Fruit fly (Drosophila melanogaster) whole organism, embryonic: ENCODE results near the gene CG7879.
A peak's percentile ranks its signal among the peaks of the same experiment; 100 is the strongest.

Experiments
- Bdp1 ChIP-seq: fragments of 200-800 bp; sonication (Bioruptor generic); optimal IDR thresholded peaks from 3 replicates; lab custom pipeline; 2016; ENCODE audit warnings: missing biosample characterization, missing genetic modification characterization
- CG10267 ChIP-seq: fragments of 200-800 bp; sonication (Bioruptor generic); optimal IDR thresholded peaks from 2 replicates; lab custom pipeline; 2018; ENCODE audit warnings: missing biosample characterization, mild to moderate bottlenecking, missing genetic modification characterization, moderate library complexity
- CG10654 ChIP-seq: fragments of 200-800 bp; sonication (Bioruptor generic); optimal IDR thresholded peaks from 2 replicates; lab custom pipeline; 2016; ENCODE audit warnings: missing biosample characterization, missing genetic modification characterization
- CG11504 ChIP-seq: fragments of 200-800 bp; sonication (Bioruptor generic); optimal IDR thresholded peaks from 3 replicates; lab custom pipeline; 2019; ENCODE audit warnings: missing biosample characterization, mild to moderate bottlenecking, missing genetic modification characterization, moderate library complexity
- CG12071 ChIP-seq: fragments of 200-800 bp; sonication (Bioruptor generic); optimal IDR thresholded peaks from 3 replicates; lab custom pipeline; 2018; ENCODE audit warnings: missing biosample characterization, mild to moderate bottlenecking, missing genetic modification characterization
- CG12104 ChIP-seq: fragments of 200-800 bp; sonication (Bioruptor generic); optimal IDR thresholded peaks from 3 replicates; lab custom pipeline; 2016; ENCODE audit warnings: missing biosample characterization, missing genetic modification characterization
- CG1233 ChIP-seq: fragments of 200-800 bp; sonication (Bioruptor generic); optimal IDR thresholded peaks from 4 replicates; lab custom pipeline; 2018; ENCODE audit warnings: missing biosample characterization, mild to moderate bottlenecking, missing genetic modification characterization
- CG13894 ChIP-seq: fragments of 200-800 bp; sonication (Bioruptor generic); optimal IDR thresholded peaks from 3 replicates; lab custom pipeline; 2018; ENCODE audit warnings: missing biosample characterization, mild to moderate bottlenecking, missing genetic modification characterization, moderate library complexity
- CG14860 ChIP-seq: fragments of 200-800 bp; sonication (Bioruptor generic); IDR thresholded peaks from 3 replicates; pipeline ENCODE4 v1.3.6; 2022; ENCODE audit warnings: missing biosample characterization, missing genetic modification characterization; ENCODE audit not compliant: partially characterized antibody
- CG15011 ChIP-seq: fragments of 200-800 bp; sonication (Bioruptor generic); optimal IDR thresholded peaks from 3 replicates; lab custom pipeline; 2018; ENCODE audit warnings: missing biosample characterization, mild to moderate bottlenecking, missing genetic modification characterization
- CG16813 ChIP-seq: fragments of 200-800 bp; sonication (Bioruptor generic); IDR thresholded peaks from 3 replicates; pipeline ENCODE4 v1.3.6; 2022; ENCODE audit warnings: missing biosample characterization, missing genetic modification characterization; ENCODE audit not compliant: partially characterized antibody
- CG17361 ChIP-seq: fragments of 200-800 bp; sonication (Bioruptor generic); IDR thresholded peaks from 3 replicates; pipeline ENCODE4 v1.3.6; 2022; ENCODE audit warnings: missing biosample characterization, missing genetic modification characterization
- CG17912 ChIP-seq: fragments of 200-800 bp; sonication (Bioruptor generic); optimal IDR thresholded peaks from 2 replicates; lab custom pipeline; 2018; ENCODE audit warnings: missing biosample characterization, mild to moderate bottlenecking, missing genetic modification characterization
- CG18599 ChIP-seq: fragments of 200-800 bp; sonication (Bioruptor generic); optimal IDR thresholded peaks from 3 replicates; lab custom pipeline; 2017; ENCODE audit warnings: missing biosample characterization, missing genetic modification characterization, mild to moderate bottlenecking, moderate library complexity, missing genetic modification reagents
- CG18764 ChIP-seq: fragments of 200-800 bp; sonication (Bioruptor generic); optimal IDR thresholded peaks from 3 replicates; lab custom pipeline; 2016; ENCODE audit warnings: missing biosample characterization, missing genetic modification characterization
- CG34422 ChIP-seq: fragments of 200-800 bp; sonication (Bioruptor generic); IDR thresholded peaks from 3 replicates; pipeline ENCODE4 v1.3.6; 2022; ENCODE audit warnings: missing biosample characterization, missing genetic modification characterization
- CG3847 ChIP-seq: fragments of 200-800 bp; sonication (Bioruptor generic); IDR thresholded peaks from 2 replicates; pipeline ENCODE4 v1.3.6; 2022; ENCODE audit warnings: missing biosample characterization, missing genetic modification characterization
- CG4617 ChIP-seq: fragments of 200-800 bp; sonication (Bioruptor generic); optimal IDR thresholded peaks from 3 replicates; lab custom pipeline; 2016; ENCODE audit warnings: missing biosample characterization, missing genetic modification characterization, borderline replicate concordance
- CG4730 ChIP-seq: fragments of 200-800 bp; sonication (Bioruptor generic); IDR thresholded peaks from 2 replicates; pipeline ENCODE4 v1.3.6; 2022; ENCODE audit warnings: missing biosample characterization, missing genetic modification characterization
- CG7271 ChIP-seq: fragments of 200-800 bp; sonication (Bioruptor generic); optimal IDR thresholded peaks from 2 replicates; lab custom pipeline; 2018; ENCODE audit warnings: missing biosample characterization, mild to moderate bottlenecking, missing genetic modification characterization, moderate library complexity
- CG7928 ChIP-seq: fragments of 200-800 bp; sonication (Bioruptor generic); optimal IDR thresholded peaks from 2 replicates; lab custom pipeline; 2017; ENCODE audit warnings: missing biosample characterization, mild to moderate bottlenecking, missing genetic modification characterization
- CG9609 ChIP-seq: fragments of 200-800 bp; sonication (Bioruptor generic); optimal IDR thresholded peaks from 3 replicates; lab custom pipeline; 2016; ENCODE audit warnings: missing biosample characterization, missing genetic modification characterization
- CG9797 ChIP-seq: fragments of 200-800 bp; sonication (Bioruptor generic); optimal IDR thresholded peaks from 3 replicates; lab custom pipeline; 2018; ENCODE audit warnings: missing biosample characterization, mild to moderate bottlenecking, missing genetic modification characterization
- Dip2 ChIP-seq: fragments of 200-800 bp; sonication (Bioruptor generic); IDR thresholded peaks from 2 replicates; pipeline ENCODE4 v1.3.6; 2022; ENCODE audit warnings: missing biosample characterization, missing genetic modification characterization
- E2f1 ChIP-seq: fragments of 200-800 bp; sonication (Bioruptor generic); IDR thresholded peaks from 2 replicates; pipeline ENCODE4 v1.3.6; 2022; ENCODE audit warnings: missing biosample characterization, missing genetic modification characterization
- Fer1 ChIP-seq: fragments of 200-800 bp; sonication (Bioruptor generic); optimal IDR thresholded peaks from 2 replicates; lab custom pipeline; 2017; ENCODE audit warnings: missing biosample characterization, mild to moderate bottlenecking, missing genetic modification characterization
- HHEX ChIP-seq: fragments of 200-800 bp; sonication (Bioruptor generic); optimal IDR thresholded peaks from 3 replicates; lab custom pipeline; 2017; ENCODE audit warnings: missing biosample characterization, mild to moderate bottlenecking, missing genetic modification characterization, missing genetic modification reagents
- Hr51 ChIP-seq, 2 experiments: fragments of 200-800 bp; sonication (Bioruptor generic); optimal IDR thresholded peaks; 2 replicates in 1 of 2; 3 replicates in 1 of 2; lab custom pipeline; 2016 to 2018; ENCODE audit warnings: missing biosample characterization in 2 of 2, missing genetic modification characterization in 2 of 2, mild to moderate bottlenecking in 1 of 2, moderate library complexity in 1 of 2
- NC2α ChIP-seq: fragments of 200-800 bp; sonication (Bioruptor generic); optimal IDR thresholded peaks from 2 replicates; lab custom pipeline; 2016; ENCODE audit warnings: missing biosample characterization, missing genetic modification characterization
- Six4 ChIP-seq: fragments of 200-800 bp; sonication (Bioruptor generic); optimal IDR thresholded peaks from 2 replicates; lab custom pipeline; 2016; ENCODE audit warnings: missing biosample characterization, missing genetic modification characterization
- Xrp1 ChIP-seq: fragments of 200-800 bp; sonication (Bioruptor generic); IDR thresholded peaks from 2 replicates; pipeline ENCODE4 v1.3.6; 2022; ENCODE audit warnings: missing biosample characterization, missing genetic modification characterization
- chinmo ChIP-seq: fragments of 200-800 bp; sonication (Bioruptor generic); IDR thresholded peaks from 4 replicates; pipeline ENCODE4 v1.3.6; 2022; ENCODE audit warnings: missing biosample characterization, missing genetic modification characterization; ENCODE audit not compliant: partially characterized antibody
- crc ChIP-seq: fragments of 200-800 bp; sonication (Bioruptor generic); optimal IDR thresholded peaks from 2 replicates; lab custom pipeline; 2016; ENCODE audit warnings: missing biosample characterization, missing genetic modification characterization
- danr ChIP-seq: fragments of 200-800 bp; sonication (Bioruptor generic); IDR thresholded peaks from 2 replicates; pipeline ENCODE4 v1.3.6; 2022; ENCODE audit warnings: missing biosample characterization, missing genetic modification characterization
- disco-r ChIP-seq: fragments of 200-800 bp; sonication (Bioruptor generic); optimal IDR thresholded peaks from 2 replicates; lab custom pipeline; 2016; ENCODE audit warnings: missing biosample characterization, missing genetic modification characterization
- eve ChIP-seq, 2 experiments: fragments of >200 bp; optimal IDR thresholded peaks; 2 replicates each; lab custom pipeline; 2017; ENCODE audit warnings: missing biosample characterization in 2 of 2, missing genetic modification characterization in 2 of 2
- gcm ChIP-seq: fragments of 200-800 bp; sonication (Bioruptor generic); optimal IDR thresholded peaks from 2 replicates; lab custom pipeline; 2019; ENCODE audit warnings: missing biosample characterization, mild to moderate bottlenecking, missing genetic modification characterization, moderate library complexity
- gem ChIP-seq: fragments of 200-800 bp; sonication (Bioruptor generic); optimal IDR thresholded peaks from 2 replicates; lab custom pipeline; 2019; ENCODE audit warnings: missing biosample characterization, mild to moderate bottlenecking, missing genetic modification characterization, moderate library complexity
- gt ChIP-seq: fragments of 200-800 bp; sonication (Bioruptor generic); IDR thresholded peaks from 2 replicates; pipeline ENCODE4 v1.3.6; 2022; ENCODE audit warnings: missing biosample characterization, missing genetic modification characterization
- jigr1 ChIP-seq: fragments of 200-800 bp; sonication (Bioruptor generic); IDR thresholded peaks from 3 replicates; pipeline ENCODE4 v1.3.6; 2022; ENCODE audit warnings: missing biosample characterization, missing genetic modification characterization
- jing ChIP-seq: fragments of 200-800 bp; sonication (Bioruptor generic); optimal IDR thresholded peaks from 2 replicates; lab custom pipeline; 2018; ENCODE audit warnings: missing biosample characterization, mild to moderate bottlenecking, missing genetic modification characterization
- lola ChIP-seq, 3 experiments: fragments of >200 bp in 2 of 3; fragments of 200-800 bp in 1 of 3; sonication (Bioruptor generic) in 1 of 3; optimal IDR thresholded peaks; 2 replicates each; lab custom pipeline; 2017 to 2019; ENCODE audit warnings: missing biosample characterization in 3 of 3, missing genetic modification characterization in 3 of 3, mild to moderate bottlenecking in 1 of 3, moderate library complexity in 1 of 3
- pros ChIP-seq: fragments of 200-800 bp; sonication (Bioruptor generic); optimal IDR thresholded peaks from 3 replicates; lab custom pipeline; 2019; ENCODE audit warnings: missing biosample characterization, mild to moderate bottlenecking, missing genetic modification characterization, moderate library complexity
- ranshi ChIP-seq: fragments of 200-800 bp; sonication (Bioruptor generic); IDR thresholded peaks from 2 replicates; pipeline ENCODE4 v1.3.6; 2022; ENCODE audit warnings: missing biosample characterization, missing genetic modification characterization
- row ChIP-seq: fragments of 200-800 bp; sonication (Bioruptor generic); IDR thresholded peaks from 3 replicates; pipeline ENCODE4 v1.3.6; 2022; ENCODE audit warnings: missing biosample characterization, missing genetic modification characterization
- sug ChIP-seq: fragments of 200-800 bp; optimal IDR thresholded peaks from 2 replicates; lab custom pipeline; 2019; ENCODE audit warnings: missing biosample characterization, mild to moderate bottlenecking, missing genetic modification characterization, moderate library complexity
- tna ChIP-seq: fragments of 200-800 bp; sonication (Bioruptor generic); IDR thresholded peaks from 2 replicates; pipeline ENCODE4 v1.3.6; 2022; ENCODE audit warnings: missing biosample characterization, missing genetic modification characterization; ENCODE audit not compliant: partially characterized antibody
- trem ChIP-seq: fragments of 200-800 bp; optimal IDR thresholded peaks from 3 replicates; lab custom pipeline; 2019; ENCODE audit warnings: missing biosample characterization, mild to moderate bottlenecking, missing genetic modification characterization, moderate library complexity
- zfh1 ChIP-seq: fragments of 200-800 bp; sonication (Bioruptor generic); IDR thresholded peaks from 3 replicates; pipeline ENCODE4 v1.3.6; 2022; ENCODE audit warnings: missing biosample characterization, missing genetic modification characterization

The CG7879 gene

dm6 chr3L:1591692-1592371, 23.4 kb upstream of the CG7879 start (continued):
- TF ChIP-seq CG4617 (no peak), chinmo (GFP tag; lab: Robert Waterston, UW) (no peak), CG9609 (GFP tag; lab: Kevin White, UChicago) (no peak), CG18764 (GFP tag; lab: Kevin White, UChicago) (no peak), jigr1 (no peak), Fer1 (GFP tag; lab: Kevin White, UChicago) (peak; percentile 92), danr (GFP tag; lab: Robert Waterston, UW) (no peak), crc (GFP tag; lab: Kevin White, UChicago) (peak; percentile 71), disco-r (no peak), Hr51 (GFP tag; optimal IDR thresholded peaks at IDR 0.05; lab: Kevin White, UChicago) (peak in 1 of 2 experiments; percentile 59), lola (GFP tag; optimal IDR thresholded peaks at IDR 0.05; lab: Kevin White, UChicago) (no peak), CG18599 (peak; percentile 96), eve (GFP tag; optimal IDR thresholded peaks at IDR 0.05; lab: Kevin White, UChicago) (no peak), HHEX (GFP tag; lab: Kevin White, UChicago) (peak; percentile 91), sug (tag; lab: Kevin White, UChicago) (no peak), gcm (GFP tag; lab: Kevin White, UChicago) (no peak), Bdp1 (peak; percentile 37), zfh1 (GFP tag; lab: Robert Waterston, UW) (0 out of 3 replicates have a peak, but pooled peaks have one; percentile 36), CG13894 (tag; lab: Kevin White, UChicago) (no peak), NC2α (peak; percentile 5), CG1233 (GFP tag; lab: Kevin White, UChicago) (peak; percentile 79), Six4 (GFP tag; lab: Kevin White, UChicago) (peak; percentile 26), CG34422 (GFP tag; lab: Robert Waterston, UW) (no peak), CG17361 (GFP tag; lab: Robert Waterston, UW) (no peak), CG15011 (peak; percentile 92), CG12071 (peak; percentile 94), row (GFP tag; lab: Robert Waterston, UW) (no peak), CG7271 (no peak), trem (no peak), CG3847 (GFP tag; lab: Robert Waterston, UW) (peak; percentile 47; the same call in 1 of the 2 replicates), CG9797 (GFP tag; lab: Kevin White, UChicago) (no peak), ranshi (peak; percentile 55; the same call in 1 of the 2 replicates), gt (no peak), CG10267 (tag; lab: Kevin White, UChicago) (no peak), CG12104 (GFP tag; lab: Kevin White, UChicago) (peak; percentile 95), Dip2 (GFP tag; lab: Robert Waterston, UW) (no peak), CG4730 (GFP tag; lab: Robert Waterston, UW) (no peak), tna (no peak), CG14860 (GFP tag; lab: Robert Waterston, UW) (no peak), CG7928 (GFP tag; lab: Kevin White, UChicago) (peak; percentile 64), jing (GFP tag; lab: Kevin White, UChicago) (no peak), gem (tag; lab: Kevin White, UChicago) (no peak), CG10654 (peak; percentile 58), CG16813 (GFP tag; lab: Robert Waterston, UW) (no peak), E2f1 (no peak), pros (GFP tag; lab: Kevin White, UChicago) (no peak), Xrp1 (GFP tag; lab: Robert Waterston, UW) (peak; percentile 57; the same call in 1 of the 2 replicates), CG17912 (GFP tag; lab: Kevin White, UChicago) (peak; percentile 7), CG11504 (no peak)
